Fruit fly (Drosophila melanogaster) whole organism, pupa: ENCODE measurements around the gene TwdlB.

Experiments
- CG10348 ChIP-seq: fragments of 200-800 bp; sonication (Bioruptor generic); IDR thresholded peaks from 2 replicates; pipeline ENCODE4 v1.3.6; 2022; ENCODE audit warnings: missing biosample characterization, missing genetic modification characterization
- CG12605 ChIP-seq: fragments of 200-800 bp; sonication (Bioruptor generic); IDR thresholded peaks from 2 replicates; pipeline ENCODE4 v1.3.6; 2022; ENCODE audit warnings: missing biosample characterization, missing genetic modification characterization
- CG13204 ChIP-seq: fragments of 200-800 bp; sonication (Bioruptor generic); optimal IDR thresholded peaks from 2 replicates; lab custom pipeline; 2018; ENCODE audit warnings: missing biosample characterization, mild to moderate bottlenecking, missing genetic modification characterization, moderate library complexity
- CG14655 ChIP-seq: fragments of 200-800 bp; sonication (Bioruptor generic); optimal IDR thresholded peaks from 3 replicates; lab custom pipeline; 2017; ENCODE audit warnings: mild to moderate bottlenecking, missing biosample characterization, missing genetic modification reagents, missing genetic modification characterization
- CG15710 ChIP-seq: fragments of 200-800 bp; sonication (Bioruptor generic); optimal IDR thresholded peaks from 2 replicates; lab custom pipeline; 2018; ENCODE audit warnings: missing biosample characterization, mild to moderate bottlenecking, missing genetic modification characterization, moderate library complexity
- CG17806 ChIP-seq: fragments of 200-800 bp; sonication (Bioruptor generic); optimal IDR thresholded peaks from 2 replicates; lab custom pipeline; 2018; ENCODE audit warnings: missing biosample characterization, mild to moderate bottlenecking, missing genetic modification characterization, moderate library complexity
- CG32121 ChIP-seq: fragments of 200-800 bp; sonication (Bioruptor generic); IDR thresholded peaks from 2 replicates; pipeline ENCODE4 v1.3.6; 2022; ENCODE audit warnings: missing biosample characterization, missing genetic modification characterization
- CG34367 ChIP-seq: fragments of 200-800 bp; sonication (Bioruptor generic); optimal IDR thresholded peaks from 2 replicates; lab custom pipeline; 2018; ENCODE audit warnings: missing biosample characterization, mild to moderate bottlenecking, missing genetic modification characterization
- CG4496 ChIP-seq: fragments of 200-800 bp; sonication (Bioruptor generic); IDR thresholded peaks from 3 replicates; pipeline ENCODE4 v1.3.6; 2022; ENCODE audit warnings: missing biosample characterization, missing genetic modification characterization
- CG8159 ChIP-seq: fragments of 200-800 bp; sonication (Bioruptor generic); optimal IDR thresholded peaks from 3 replicates; lab custom pipeline; 2018; ENCODE audit warnings: missing biosample characterization, mild to moderate bottlenecking, missing genetic modification characterization, moderate library complexity
- CG8301 ChIP-seq: fragments of 200-800 bp; sonication (Bioruptor generic); optimal IDR thresholded peaks from 2 replicates; lab custom pipeline; 2018; ENCODE audit warnings: missing biosample characterization, mild to moderate bottlenecking, missing genetic modification characterization
- CG9948 ChIP-seq: fragments of 200-800 bp; sonication (Bioruptor generic); optimal IDR thresholded peaks from 2 replicates; lab custom pipeline; 2018; ENCODE audit warnings: missing biosample characterization, mild to moderate bottlenecking, missing genetic modification characterization, moderate library complexity
- D1 ChIP-seq: fragments of 200-800 bp; sonication (Bioruptor generic); optimal IDR thresholded peaks from 2 replicates; lab custom pipeline; 2018; ENCODE audit warnings: missing biosample characterization, mild to moderate bottlenecking, missing genetic modification characterization, moderate library complexity
- EcR ChIP-seq: fragments of 200-800 bp; sonication (Bioruptor generic); optimal IDR thresholded peaks from 3 replicates; lab custom pipeline; 2019; ENCODE audit warnings: missing biosample characterization, missing genetic modification characterization, mild to moderate bottlenecking, moderate library complexity, missing genetic modification reagents
- Ets98B ChIP-seq: fragments of 200-800 bp; sonication (Bioruptor generic); IDR thresholded peaks from 2 replicates; pipeline ENCODE4 v1.3.6; 2022; ENCODE audit warnings: missing biosample characterization, missing genetic modification characterization
- Pif1A ChIP-seq: fragments of 200-800 bp; sonication (Bioruptor generic); optimal IDR thresholded peaks from 3 replicates; lab custom pipeline; 2016; ENCODE audit warnings: missing biosample characterization, missing genetic modification characterization
- Pif1B ChIP-seq: fragments of 200-800 bp; sonication (Bioruptor generic); optimal IDR thresholded peaks from 3 replicates; lab custom pipeline; 2016; ENCODE audit warnings: missing biosample characterization, missing genetic modification characterization
- Snoo ChIP-seq: fragments of 200-800 bp; sonication (Bioruptor generic); optimal IDR thresholded peaks from 3 replicates; lab custom pipeline; 2017; ENCODE audit warnings: missing biosample characterization, mild to moderate bottlenecking, missing genetic modification characterization, inconsistent platforms
- fd96Ca ChIP-seq: fragments of 200-800 bp; sonication (Bioruptor generic); IDR thresholded peaks from 3 replicates; pipeline ENCODE4 v1.3.6; 2022; ENCODE audit warnings: missing biosample characterization, missing genetic modification characterization
- gl ChIP-seq: fragments of 200-800 bp; sonication (Bioruptor generic); optimal IDR thresholded peaks from 2 replicates; lab custom pipeline; 2018; ENCODE audit warnings: missing biosample characterization, mild to moderate bottlenecking, missing genetic modification characterization
- rn ChIP-seq: fragments of 200-800 bp; sonication (Bioruptor generic); IDR thresholded peaks from 2 replicates; pipeline ENCODE4 v1.3.6; 2022; ENCODE audit warnings: missing biosample characterization, missing genetic modification characterization

TwdlB gene

dm6 chr3R:26629618-26630017 lies 6.3 kb upstream of the TwdlB start, which contains the start of gene TwdlJ:
TwdlJ (plus strand) TSS chr3R:26629918.
- TF ChIP-seq fd96Ca (GFP tag; lab: Robert Waterston, UW) = no peak
- no peak for TF ChIP-seq CG17806 (tag; lab: Kevin White, UChicago)
- no peak for TF ChIP-seq Ets98B (GFP tag; lab: Robert Waterston, UW)
- TF ChIP-seq CG4496 (GFP tag; lab: Robert Waterston, UW) = no peak
- no peak for TF ChIP-seq CG10348 (GFP tag; lab: Robert Waterston, UW)
- TF ChIP-seq Snoo (tag; lab: Kevin White, UChicago) = no peak
- TF ChIP-seq CG8301 (tag; lab: Kevin White, UChicago) = no peak
- TF ChIP-seq CG14655 (GFP tag; lab: Kevin White, UChicago) = no peak
- no peak for TF ChIP-seq EcR (GFP tag; lab: Kevin White, UChicago)

- no peak for TF ChIP-seq CG10348 (GFP tag; lab: Robert Waterston, UW)
- no peak for TF ChIP-seq D1 (tag; lab: Kevin White, UChicago)
- no peak for TF ChIP-seq CG13204 (GFP tag; lab: Kevin White, UChicago)
- no peak for TF ChIP-seq Pif1A (GFP tag; lab: Kevin White, UChicago)
- TF ChIP-seq CG32121 (GFP tag; lab: Robert Waterston, UW) = no peak
- TF ChIP-seq CG4496 (GFP tag; lab: Robert Waterston, UW) = no peak
- TF ChIP-seq CG14655 (GFP tag; lab: Kevin White, UChicago) = no peak
- TF ChIP-seq CG9948 (tag; lab: Kevin White, UChicago) = no peak
- no peak for TF ChIP-seq CG8159 (tag; lab: Kevin White, UChicago)
- no peak for TF ChIP-seq CG15710
- no peak for TF ChIP-seq EcR (GFP tag; lab: Kevin White, UChicago)
- TF ChIP-seq Pif1B (GFP tag; lab: Kevin White, UChicago) = no peak
- no peak for TF ChIP-seq CG8301 (tag; lab: Kevin White, UChicago)
- TF ChIP-seq fd96Ca (GFP tag; lab: Robert Waterston, UW) = no peak
- TF ChIP-seq CG17806 (tag; lab: Kevin White, UChicago) = no peak
- TF ChIP-seq Ets98B (GFP tag; lab: Robert Waterston, UW) = no peak
- no peak for TF ChIP-seq rn (GFP tag; lab: Robert Waterston, UW)
- no peak for TF ChIP-seq CG12605
Measured at dm6 chr3R:26628624-26629023, 5.3 kb upstream of the TwdlB start, which contains the start of gene TwdlK. TwdlK (minus strand) TSS chr3R:26628724.

dm6 chr3R:26626638-26627037 lies 3.3 kb upstream of the TwdlB start, which contains the start of gene TwdlO:
TwdlO (minus strand) TSS chr3R:26626738.
- TF ChIP-seq CG34367 (tag; lab: Kevin White, UChicago) = no peak
- TF ChIP-seq CG13204 (GFP tag; lab: Kevin White, UChicago) = no peak
- TF ChIP-seq CG14655 (GFP tag; lab: Kevin White, UChicago) = no peak
- no peak for TF ChIP-seq fd96Ca (GFP tag; lab: Robert Waterston, UW)
- no peak for TF ChIP-seq CG17806 (tag; lab: Kevin White, UChicago)
- no peak for TF ChIP-seq D1 (tag; lab: Kevin White, UChicago)
- no peak for TF ChIP-seq gl
- no peak for TF ChIP-seq EcR (GFP tag; lab: Kevin White, UChicago)
- no peak for TF ChIP-seq CG15710
- TF ChIP-seq CG8301 (tag; lab: Kevin White, UChicago) = no peak
- no peak for TF ChIP-seq CG4496 (GFP tag; lab: Robert Waterston, UW)
- no peak for TF ChIP-seq CG8159 (tag; lab: Kevin White, UChicago)
- TF ChIP-seq CG12605 = no peak
- no peak for TF ChIP-seq CG9948 (tag; lab: Kevin White, UChicago)
- no peak for TF ChIP-seq Snoo (tag; lab: Kevin White, UChicago)

- TF ChIP-seq CG8301 (tag; lab: Kevin White, UChicago) (no peak), CG9948 (tag; lab: Kevin White, UChicago) (no peak), CG12605 (no peak), CG13204 (GFP tag; lab: Kevin White, UChicago) (no peak), Pif1B (GFP tag; lab: Kevin White, UChicago) (no peak), CG10348 (GFP tag; lab: Robert Waterston, UW) (no peak), CG17806 (tag; lab: Kevin White, UChicago) (no peak), rn (GFP tag; lab: Robert Waterston, UW) (no peak), EcR (GFP tag; lab: Kevin White, UChicago) (no peak), Snoo (tag; lab: Kevin White, UChicago) (no peak), CG32121 (GFP tag; lab: Robert Waterston, UW) (no peak), gl (no peak), Ets98B (GFP tag; lab: Robert Waterston, UW) (no peak), CG34367 (tag; lab: Kevin White, UChicago) (no peak)
Measured at dm6 chr3R:26625552-26625951, 2.2 kb upstream of the TwdlB start, which contains the start of gene TwdlL. TwdlL (minus strand) TSS chr3R:26625652.

- TF ChIP-seq CG13204 (GFP tag; lab: Kevin White, UChicago) (no peak), CG15710 (no peak), CG12605 (no peak), Ets98B (GFP tag; lab: Robert Waterston, UW) (no peak)
Measured at dm6 chr3R:26621314-26621813, 2.0 kb downstream of the TwdlB start, which contains the start of gene TwdlP. TwdlP (minus strand) TSS chr3R:26621364.

- no peak for TF ChIP-seq Snoo (tag; lab: Kevin White, UChicago)
- no peak for TF ChIP-seq gl
- TF ChIP-seq CG14655 (GFP tag; lab: Kevin White, UChicago) = no peak
- TF ChIP-seq CG17806 (tag; lab: Kevin White, UChicago) = no peak
Measured at dm6 chr3R:26618818-26619217, 4.5 kb downstream of the TwdlB start, which contains the start of gene TwdlM. TwdlM (plus strand) TSS chr3R:26619118.
